Worm (Caenorhabditis elegans): ENCODE data around the gene abu-6.

abu-6 gene

ce11 chrV:5161792-5162191 is at the start of gene abu-6:
Gene abu-6, minus strand, starts transcription at chrV:5161892.
- TF ChIP-seq nhr-84 (tag; optimal IDR thresholded peaks at IDR 0.05) (no peak), nhr-90 (tag; optimal IDR thresholded peaks at IDR 0.05; ENCODE audit: poor library complexity) (no peak), sptf-1 (tag; optimal IDR thresholded peaks at IDR 0.05) (no peak), lin-13 (GFP tag; optimal IDR thresholded peaks at IDR 0.05) (no peak), aly-2 (tag; optimal IDR thresholded peaks at IDR 0.05) (no peak), fos-1 (tag; optimal IDR thresholded peaks at IDR 0.05) (no peak), unc-98 (GFP tag; IDR thresholded peaks at IDR 0.05) (no peak), unc-62 (GFP tag; optimal IDR thresholded peaks at IDR 0.05) (no peak)

- TF ChIP-seq alr-1 (tag; optimal IDR thresholded peaks at IDR 0.05; ENCODE audit: borderline replicate concordance) (no peak), F16B12.6 (tag; optimal IDR thresholded peaks at IDR 0.05) (peak; percentile 23), egl-27 (tag; optimal IDR thresholded peaks at IDR 0.05) (no peak), snu-23 (GFP tag; optimal IDR thresholded peaks at IDR 0.05) (peak; percentile 81), efl-1 (optimal IDR thresholded peaks at IDR 0.05) (peak; percentile 98 to 99), efl-1 (GFP tag; optimal IDR thresholded peaks at IDR 0.05 in 1 of 2) (peak; percentile 98 to 100), swsn-7 (tag; optimal IDR thresholded peaks at IDR 0.05) (peak; percentile 63), mdl-1 (tag; optimal IDR thresholded peaks at IDR 0.05) (no peak), tbx-2 (tag; optimal IDR thresholded peaks at IDR 0.05) (peak; percentile 61), nhr-71 (tag; optimal IDR thresholded peaks at IDR 0.05) (peak; percentile 87), lin-39 (tag; optimal IDR thresholded peaks at IDR 0.05) (peak; percentile 52), snpc-4 (tag; optimal IDR thresholded peaks at IDR 0.05) (peak; percentile 39), efl-3 (GFP tag; optimal IDR thresholded peaks at IDR 0.05) (no peak), hlh-4 (tag; optimal IDR thresholded peaks at IDR 0.05) (no peak), elt-2 (tag; optimal IDR thresholded peaks at IDR 0.05) (no peak), C34B4.2 (tag; optimal IDR thresholded peaks at IDR 0.05) (no peak), sox-4 (tag; optimal IDR thresholded peaks at IDR 0.05) (no peak), C16A3.4 (tag; optimal IDR thresholded peaks at IDR 0.05) (peak; percentile 60), grh-1 (GFP tag; IDR thresholded peaks at IDR 0.05) (no peak), xbp-1 (tag; optimal IDR thresholded peaks at IDR 0.05) (peak; percentile 65), pqm-1 (tag; optimal IDR thresholded peaks at IDR 0.05) (no peak), nhr-237 (tag; optimal IDR thresholded peaks at IDR 0.05) (no peak), sup-37 (GFP tag; optimal IDR thresholded peaks at IDR 0.05) (no peak), skn-1 (tag; optimal IDR thresholded peaks at IDR 0.05) (peak; percentile 60), nhr-20 (tag; optimal IDR thresholded peaks at IDR 0.05) (peak; percentile 80), jun-1 (tag; optimal IDR thresholded peaks at IDR 0.05) (peak; percentile 19), mab-9 (GFP tag; IDR thresholded peaks at IDR 0.05) (no peak), aha-1 (tag; optimal IDR thresholded peaks at IDR 0.05) (no peak), ceh-88 (GFP tag; IDR thresholded peaks at IDR 0.05) (no peak), elt-3 (tag; optimal IDR thresholded peaks at IDR 0.05) (peak in 2 of 6 experiments; percentile 15 to 55), lir-3 (tag; optimal IDR thresholded peaks at IDR 0.05; ENCODE audit: poor library complexity) (no peak), ces-1 (GFP tag; optimal IDR thresholded peaks at IDR 0.05) (no peak), irx-1 (tag; optimal IDR thresholded peaks at IDR 0.05) (peak; percentile 64), sptf-1 (tag; optimal IDR thresholded peaks at IDR 0.05) (no peak), pag-3 (tag; optimal IDR thresholded peaks at IDR 0.05; ENCODE audit: borderline replicate concordance, insufficient read depth) (peak; percentile 19), nhr-76 (tag; optimal IDR thresholded peaks at IDR 0.05) (no peak), nhr-11 (tag; optimal IDR thresholded peaks at IDR 0.05) (peak; percentile 31), ceh-63 (GFP tag; optimal IDR thresholded peaks at IDR 0.05) (no peak), dpl-1 (GFP tag; optimal IDR thresholded peaks at IDR 0.05) (peak; percentile 96 to 98 (median 98)), tlp-1 (tag; optimal IDR thresholded peaks at IDR 0.05) (no peak), fos-1 (tag; optimal IDR thresholded peaks at IDR 0.05) (peak; percentile 33), zag-1 (tag; optimal IDR thresholded peaks at IDR 0.05) (no peak), ama-1 (optimal IDR thresholded peaks at IDR 0.05) (no peak), lsy-2 (tag; optimal IDR thresholded peaks at IDR 0.05) (peak; percentile 74 to 77), fkh-8 (tag; optimal IDR thresholded peaks at IDR 0.05) (no peak), unc-130 (tag; optimal IDR thresholded peaks at IDR 0.05) (no peak), lin-14 (GFP tag; optimal IDR thresholded peaks at IDR 0.05) (no peak)
These were observed 42.4 kb upstream of the abu-6 start, which contains the start of gene ttc-37 for ce11 chrV:5204127-5204526. Gene ttc-37, plus strand, starts transcription at chrV:5204475.
